Fruit fly (Drosophila melanogaster) whole organism, wandering third instar larva: ENCODE measurements around the gene Cby.

Source experiments
- CG32264 ChIP-seq: fragments of 200-800 bp; sonication (Bioruptor generic); optimal IDR thresholded peaks from 2 replicates; lab custom pipeline; 2016; ENCODE audit warnings: missing biosample characterization, missing genetic modification characterization
- CrebA ChIP-seq: fragments of 200-800 bp; sonication (Bioruptor generic); optimal IDR thresholded peaks from 2 replicates; lab custom pipeline; 2016; ENCODE audit warnings: missing biosample characterization, mild to moderate bottlenecking, missing genetic modification characterization, borderline replicate concordance
- Dfd ChIP-seq: fragments of >200 bp; optimal IDR thresholded peaks from 2 replicates; lab custom pipeline; 2017; ENCODE audit warnings: missing biosample characterization, missing genetic modification characterization
- Dif ChIP-seq: fragments of 200-275, 200-300 bp; sonication (Bioruptor generic); optimal IDR thresholded peaks from 2 replicates; lab custom pipeline; 2018; ENCODE audit warnings: missing biosample characterization, missing genetic modification characterization; ENCODE audit not compliant: partially characterized antibody
- GATAd ChIP-seq: sonication (Bioruptor generic); optimal IDR thresholded peaks from 2 replicates; lab custom pipeline; 2016; ENCODE audit warnings: missing biosample characterization, missing genetic modification characterization
- HLH106 ChIP-seq: fragments of 200-800 bp; optimal IDR thresholded peaks from 3 replicates; lab custom pipeline; 2019; ENCODE audit warnings: missing biosample characterization, mild to moderate bottlenecking, missing genetic modification characterization, moderate library complexity
- Hnf4 ChIP-seq: fragments of 200-800 bp; sonication (Bioruptor generic); optimal IDR thresholded peaks from 2 replicates; lab custom pipeline; 2016; ENCODE audit warnings: missing biosample characterization, mild to moderate bottlenecking, missing genetic modification characterization
- Hr78 ChIP-seq: fragments of >200 bp; optimal IDR thresholded peaks from 2 replicates; lab custom pipeline; 2017; ENCODE audit warnings: missing biosample characterization, missing genetic modification characterization
- Hr83 ChIP-seq: fragments of 200-300 bp; sonication (Bioruptor generic); optimal IDR thresholded peaks from 2 replicates; lab custom pipeline; 2016; ENCODE audit warnings: missing biosample characterization, mild to moderate bottlenecking, missing genetic modification characterization, moderate library complexity; ENCODE audit not compliant: poor library complexity, severe bottlenecking
- Mio ChIP-seq: sonication (Bioruptor generic); optimal IDR thresholded peaks from 2 replicates; lab custom pipeline; 2016; ENCODE audit warnings: missing biosample characterization, missing genetic modification characterization
- Myc ChIP-seq: fragments of >200 bp; optimal IDR thresholded peaks from 2 replicates; lab custom pipeline; 2017
- N ChIP-seq: fragments of >200 bp; optimal IDR thresholded peaks from 2 replicates; lab custom pipeline; 2018; ENCODE audit warnings: missing biosample characterization, missing external identifiers, missing genetic modification characterization
- OdsH ChIP-seq: fragments of 200-800 bp; sonication (Bioruptor generic); optimal IDR thresholded peaks from 2 replicates; lab custom pipeline; 2016; ENCODE audit warnings: missing biosample characterization, mild to moderate bottlenecking, missing genetic modification characterization
- Rel ChIP-seq, 2 experiments: fragments of 200-800 bp; sonication (Bioruptor generic) in 1 of 2; optimal IDR thresholded peaks; 2 replicates in 1 of 2; 3 replicates in 1 of 2; lab custom pipeline; 2016 to 2019; ENCODE audit warnings: mild to moderate bottlenecking in 2 of 2, missing biosample characterization in 2 of 2, missing genetic modification characterization in 2 of 2, moderate library complexity in 1 of 2
- Sp1 ChIP-seq: fragments of 200-800 bp; sonication (Bioruptor generic); optimal IDR thresholded peaks from 3 replicates; lab custom pipeline; 2019; ENCODE audit warnings: missing biosample characterization, mild to moderate bottlenecking, missing genetic modification characterization, moderate library complexity
- Vsx2 ChIP-seq: fragments of 200-300, 225-300 bp; sonication (Bioruptor generic); optimal IDR thresholded peaks from 2 replicates; lab custom pipeline; 2018; ENCODE audit warnings: missing biosample characterization, missing genetic modification characterization; ENCODE audit not compliant: partially characterized antibody
- br ChIP-seq: fragments of 200-800 bp; sonication (Bioruptor generic); optimal IDR thresholded peaks from 2 replicates; lab custom pipeline; 2016; ENCODE audit warnings: missing biosample characterization, missing genetic modification characterization
- dl ChIP-seq, 2 experiments: fragments of 175-275, 200-275 bp in 1 of 2; fragments of 200-275 bp in 1 of 2; sonication (Bioruptor generic); optimal IDR thresholded peaks; lab custom pipeline; 2018; ENCODE audit warnings: mild to moderate bottlenecking in 2 of 2, missing biosample characterization in 2 of 2, missing genetic modification characterization in 2 of 2, moderate library complexity in 2 of 2; ENCODE audit not compliant: partially characterized antibody in 2 of 2, insufficient read depth in 1 of 2
- dmrt93B ChIP-seq: fragments of 200-800 bp; sonication (Bioruptor generic); optimal IDR thresholded peaks from 2 replicates; lab custom pipeline; 2018; ENCODE audit warnings: missing biosample characterization, mild to moderate bottlenecking, missing genetic modification characterization
- ey ChIP-seq: fragments of 200-800 bp; sonication (Bioruptor generic); optimal IDR thresholded peaks from 2 replicates; lab custom pipeline; 2016; ENCODE audit warnings: missing biosample characterization, missing genetic modification characterization
- foxo ChIP-seq, 2 experiments: fragments of 200-800 bp; sonication (Bioruptor generic); optimal IDR thresholded peaks; 2 replicates in 1 of 2; 3 replicates in 1 of 2; lab custom pipeline; 2016 to 2017; ENCODE audit warnings: missing biosample characterization in 2 of 2, missing genetic modification characterization in 2 of 2
- fru ChIP-seq: fragments of 200-800 bp; sonication (Bioruptor generic); optimal IDR thresholded peaks from 3 replicates; lab custom pipeline; 2016; ENCODE audit warnings: missing biosample characterization, mild to moderate bottlenecking, missing genetic modification characterization
- h ChIP-seq: fragments of 200-800 bp; sonication (Bioruptor generic); optimal IDR thresholded peaks from 3 replicates; lab custom pipeline; 2016; ENCODE audit warnings: missing biosample characterization, mild to moderate bottlenecking, missing genetic modification characterization
- jim ChIP-seq: fragments of 175-275, 200-325 bp; sonication (Bioruptor generic); optimal IDR thresholded peaks from 2 replicates; lab custom pipeline; 2016; ENCODE audit warnings: missing biosample characterization, mild to moderate bottlenecking, missing genetic modification characterization
- lola ChIP-seq: fragments of >200 bp; optimal IDR thresholded peaks from 2 replicates; lab custom pipeline; 2017; ENCODE audit warnings: missing biosample characterization, missing genetic modification characterization
- psq ChIP-seq: fragments of 200-800 bp; sonication (Bioruptor generic); optimal IDR thresholded peaks from 3 replicates; lab custom pipeline; 2017; ENCODE audit warnings: missing biosample characterization, mild to moderate bottlenecking, missing genetic modification characterization, moderate library complexity
- rgr ChIP-seq: fragments of 200-800 bp; sonication (Bioruptor generic); optimal IDR thresholded peaks from 3 replicates; lab custom pipeline; 2016; ENCODE audit warnings: missing biosample characterization, mild to moderate bottlenecking, missing genetic modification characterization
- sage ChIP-seq: fragments of 200-800 bp; sonication (Bioruptor generic); optimal IDR thresholded peaks from 2 replicates; lab custom pipeline; 2016; ENCODE audit warnings: missing biosample characterization, mild to moderate bottlenecking, missing genetic modification characterization
- sv ChIP-seq: fragments of 200-800 bp; sonication (Bioruptor generic); optimal IDR thresholded peaks from 3 replicates; lab custom pipeline; 2016; ENCODE audit warnings: missing biosample characterization, missing genetic modification characterization
- tai ChIP-seq: sonication (Bioruptor generic); optimal IDR thresholded peaks from 2 replicates; lab custom pipeline; 2016; ENCODE audit warnings: missing biosample characterization, missing genetic modification characterization
- usp ChIP-seq: fragments of >200 bp; optimal IDR thresholded peaks from 2 replicates; lab custom pipeline; 2017; ENCODE audit warnings: missing biosample characterization, missing genetic modification characterization
- woc ChIP-seq: sonication (Bioruptor generic); optimal IDR thresholded peaks from 2 replicates; lab custom pipeline; 2016; ENCODE audit warnings: missing biosample characterization, mild to moderate bottlenecking, missing genetic modification characterization

The Cby gene

dm6 chr3R:21828785-21829486, 38.9 kb upstream of the Cby start:
- TF ChIP-seq foxo (GFP tag; optimal IDR thresholded peaks at IDR 0.05; lab: Kevin White, UChicago): peak in 1 of 2 experiments; percentile 22
- no peak for TF ChIP-seq Rel (GFP tag; optimal IDR thresholded peaks at IDR 0.05; lab: Kevin White, UChicago)
- no peak for TF ChIP-seq Rel (tag; optimal IDR thresholded peaks at IDR 0.05; lab: Kevin White, UChicago)
- no peak for TF ChIP-seq Vsx2 (GFP tag; lab: Kevin White, UChicago)
- TF ChIP-seq rgr: no peak
- no peak for TF ChIP-seq N (GFP tag; lab: Kevin White, UChicago)
- TF ChIP-seq dmrt93B (GFP tag; lab: Kevin White, UChicago): peak; percentile 7

DNA sequence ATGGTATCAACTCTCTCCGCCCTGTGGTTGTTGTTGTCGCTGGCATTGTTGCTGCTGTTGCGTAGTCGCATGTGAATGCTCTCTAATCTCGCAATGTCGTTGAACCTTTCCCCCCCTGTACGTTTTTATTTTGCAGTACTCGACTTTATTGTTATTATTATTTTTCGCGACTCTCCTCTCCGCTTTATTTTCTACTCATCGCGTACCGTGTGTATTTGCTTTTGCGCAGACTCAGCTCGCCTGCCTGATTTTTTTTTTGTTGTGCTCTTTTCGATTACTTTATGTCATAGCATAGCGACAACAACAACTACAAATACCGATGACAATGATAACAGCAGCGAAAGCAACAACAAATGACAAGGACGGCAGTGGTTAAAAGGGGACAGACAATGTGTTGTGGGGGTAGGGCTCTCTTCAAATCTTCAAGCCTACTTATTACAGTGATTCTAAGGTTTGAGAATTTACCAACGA, 38.3 kb upstream of the Cby start:
- TF ChIP-seq Rel (GFP tag; optimal IDR thresholded peaks at IDR 0.05; lab: Kevin White, UChicago) (no peak), Rel (tag; optimal IDR thresholded peaks at IDR 0.05; lab: Kevin White, UChicago) (peak; percentile 44), woc (GFP tag; lab: Kevin White, UChicago) (peak; percentile 16), dl (GFP tag; optimal IDR thresholded peaks at IDR 0.05; lab: Kevin White, UChicago; ENCODE audit: insufficient read depth in 1 of 2, partially characterized antibody in 2 of 2) (no peak), tai (peak; percentile 74), foxo (GFP tag; optimal IDR thresholded peaks at IDR 0.05; lab: Kevin White, UChicago) (peak; percentile 5 to 10), br (GFP tag; lab: Kevin White, UChicago) (peak; percentile 36), h (peak; percentile 10), ey (GFP tag; lab: Kevin White, UChicago) (no peak), fru (GFP tag; lab: Kevin White, UChicago) (peak; percentile 25), Dif (GFP tag; lab: Kevin White, UChicago) (peak; percentile 12), Vsx2 (GFP tag; lab: Kevin White, UChicago) (peak; percentile 52), Hnf4 (GFP tag; lab: Kevin White, UChicago) (peak; percentile 15), psq (GFP tag; lab: Kevin White, UChicago) (peak; percentile 60), sage (GFP tag; lab: Kevin White, UChicago) (peak; percentile 3), Myc (lab: Kevin White, UChicago) (no peak)

dm6 chr3R:21830303-21830707, 37.5 kb upstream of the Cby start:
- TF ChIP-seq Hr83 (GFP tag; lab: Kevin White, UChicago) (no peak), Hr78 (GFP tag; lab: Kevin White, UChicago) (no peak)

dm6 chr3R:21831040-21831439, 36.8 kb upstream of the Cby start:
- TF ChIP-seq usp (GFP tag; lab: Kevin White, UChicago) (no peak), GATAd (GFP tag; lab: Kevin White, UChicago) (no peak), CrebA (no peak), lola (no peak)

dm6 chr3R:21832203-21832602, 35.6 kb upstream of the Cby start, which contains the start of gene Gr93a:
Gene Gr93a, plus strand, starts transcription at chr3R:21832503.
- TF ChIP-seq Hnf4 (GFP tag; lab: Kevin White, UChicago) (no peak), usp (GFP tag; lab: Kevin White, UChicago) (no peak), sv (GFP tag; lab: Kevin White, UChicago) (no peak), fru (GFP tag; lab: Kevin White, UChicago) (no peak), psq (GFP tag; lab: Kevin White, UChicago) (no peak), h (no peak)
- TF ChIP-seq, all 38 proteins: peak for 0

dm6 chr3R:21834234-21835070, 33.4 kb upstream of the Cby start:
- no peak for TF ChIP-seq CrebA
- TF ChIP-seq Dfd (GFP tag; lab: Kevin White, UChicago): no peak
- TF ChIP-seq Vsx2 (GFP tag; lab: Kevin White, UChicago): no peak
- no peak for TF ChIP-seq HLH106
- TF ChIP-seq Hr83 (GFP tag; lab: Kevin White, UChicago): no peak
- TF ChIP-seq fru (GFP tag; lab: Kevin White, UChicago): peak; percentile 0
- TF ChIP-seq jim (GFP tag; lab: Kevin White, UChicago): peak; percentile 87
- no peak for TF ChIP-seq dmrt93B (GFP tag; lab: Kevin White, UChicago)
- no peak for TF ChIP-seq tai
- no peak for TF ChIP-seq usp (GFP tag; lab: Kevin White, UChicago)
- no peak for TF ChIP-seq br (GFP tag; lab: Kevin White, UChicago)
- peak; percentile 1 for TF ChIP-seq h
- no peak for TF ChIP-seq dl (GFP tag; optimal IDR thresholded peaks at IDR 0.05; lab: Kevin White, UChicago; ENCODE audit: insufficient read depth in 1 of 2, partially characterized antibody in 2 of 2)
- no peak for TF ChIP-seq Sp1 (GFP tag; lab: Kevin White, UChicago)
- TF ChIP-seq OdsH (GFP tag; lab: Kevin White, UChicago): no peak
- no peak for TF ChIP-seq N (GFP tag; lab: Kevin White, UChicago)
- TF ChIP-seq woc (GFP tag; lab: Kevin White, UChicago): no peak
- no peak for TF ChIP-seq GATAd (GFP tag; lab: Kevin White, UChicago)
- TF ChIP-seq psq (GFP tag; lab: Kevin White, UChicago): no peak
- no peak for TF ChIP-seq Mio (GFP tag; lab: Kevin White, UChicago)
- no peak for TF ChIP-seq CG32264 (GFP tag; lab: Kevin White, UChicago)
- TF ChIP-seq sage (GFP tag; lab: Kevin White, UChicago): no peak
- TF ChIP-seq foxo (GFP tag; optimal IDR thresholded peaks at IDR 0.05; lab: Kevin White, UChicago): peak in 1 of 2 experiments; percentile 38
